Worm (Caenorhabditis elegans) whole organism, L1 larva: ENCODE data around the gene ZK792.5.

Experiments
- C34B4.2 ChIP-seq: sonication (generic microtip); optimal IDR thresholded peaks from 2 replicates; lab custom pipeline; 2017; ENCODE audit warnings: mild to moderate bottlenecking, missing genetic modification characterization, missing compliant biosample characterization
- dpl-1 ChIP-seq, 3 experiments: fragments of 150-350 bp in 2 of 3; sonication (generic microtip) in 1 of 3; optimal IDR thresholded peaks; 2 replicates each; lab custom pipeline; 2014 to 2017; ENCODE audit warnings: missing biosample characterization in 3 of 3, missing genetic modification characterization in 3 of 3, missing genetic modification reagents in 3 of 3
- irx-1 ChIP-seq: sonication (generic microtip); optimal IDR thresholded peaks from 2 replicates; lab custom pipeline; 2016; ENCODE audit warnings: missing genetic modification characterization, missing compliant biosample characterization
- lin-35 ChIP-seq, 2 experiments: fragments of 150-350 bp; optimal IDR thresholded peaks; 2 replicates each; lab custom pipeline; 2014; ENCODE audit warnings: missing biosample characterization in 2 of 2, missing genetic modification characterization in 2 of 2, missing genetic modification reagents in 2 of 2
- mep-1 ChIP-seq: fragments of 150-350 bp; optimal IDR thresholded peaks from 2 replicates; lab custom pipeline; 2014; ENCODE audit warnings: missing biosample characterization, missing genetic modification characterization
- snu-23 ChIP-seq: sonication (generic microtip); optimal IDR thresholded peaks from 2 replicates; lab custom pipeline; 2016; ENCODE audit warnings: missing genetic modification characterization, missing compliant biosample characterization
- unc-130 ChIP-seq: fragments of 150-350 bp; optimal IDR thresholded peaks from 2 replicates; lab custom pipeline; 2017; ENCODE audit warnings: missing biosample characterization, missing genetic modification characterization, inconsistent platforms

DNA sequence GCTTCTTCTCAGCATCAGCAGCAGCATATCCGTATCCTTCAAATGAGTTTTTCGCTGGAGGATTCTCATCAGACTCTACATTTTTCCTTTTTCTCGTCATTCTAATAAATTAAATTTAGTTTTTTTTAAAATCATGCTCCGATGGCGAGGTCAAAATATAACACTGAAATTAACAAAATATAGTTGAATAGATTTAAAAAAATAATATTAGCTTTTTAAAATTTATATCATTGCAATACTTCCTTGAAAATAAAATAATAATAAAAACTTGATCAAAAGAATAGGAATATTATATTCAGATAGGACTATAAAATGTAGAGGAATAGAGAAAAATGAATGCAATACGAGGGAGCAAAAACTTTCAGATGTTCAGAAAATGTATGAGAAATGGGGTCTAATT lies at the start of gene ZK792.5:
- TF ChIP-seq C34B4.2 (tag; lab: Kevin White, UChicago), result no peak
- TF ChIP-seq unc-130, result no peak
- no peak for TF ChIP-seq lin-35 (GFP tag; optimal IDR thresholded peaks at IDR 0.05; lab: Kevin White, UChicago)
- TF ChIP-seq mep-1, result no peak
- no peak for TF ChIP-seq dpl-1 (GFP tag; optimal IDR thresholded peaks at IDR 0.05; lab: Kevin White, UChicago)
- no peak for TF ChIP-seq irx-1
- TF ChIP-seq snu-23, result no peak
